Fruit fly (Drosophila melanogaster): ENCODE results near the gene CG13022.

DNA sequence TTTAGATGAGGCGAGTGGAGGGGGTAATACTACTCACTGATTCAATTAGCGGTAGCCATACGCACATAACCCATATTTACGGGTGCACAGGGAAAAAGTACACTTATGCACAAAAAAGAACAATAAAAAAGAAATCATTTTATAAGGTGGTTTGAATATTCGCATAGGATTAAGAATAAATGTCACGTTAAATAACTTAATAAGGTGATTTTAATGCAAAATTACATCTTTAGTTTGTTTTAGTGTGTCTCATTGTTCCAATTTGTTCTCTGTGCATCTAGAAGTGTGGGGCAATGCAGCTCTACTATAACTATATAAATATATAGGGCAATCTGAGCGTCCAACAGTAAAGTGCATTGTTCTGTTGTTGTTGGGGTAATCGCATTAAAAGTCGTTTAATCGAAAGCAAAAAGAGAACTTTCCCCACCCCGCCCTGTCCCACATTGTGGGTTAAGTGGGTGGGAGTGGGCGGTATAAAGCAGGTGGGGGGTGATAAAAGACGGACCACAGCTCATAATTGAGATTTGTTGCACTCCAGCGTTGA, 46.0 kb downstream of the CG13022 start:
- no peak for TF ChIP-seq Abd-B (GFP tag; optimal IDR thresholded peaks at IDR 0.05)
- no peak for TF ChIP-seq Dif (GFP tag; optimal IDR thresholded peaks at IDR 0.05; ENCODE audit: partially characterized antibody)
- no peak for TF ChIP-seq OdsH (GFP tag; optimal IDR thresholded peaks at IDR 0.05)

Data from whole organism, wandering third instar larva.